Fruit fly (Drosophila melanogaster) whole organism, embryonic: ENCODE measurements around the gene crm.

Experiments used
- CG12219 ChIP-seq: fragments of 200-800 bp; sonication (Bioruptor generic); optimal IDR thresholded peaks from 3 replicates; lab custom pipeline; 2018; ENCODE audit warnings: missing biosample characterization, mild to moderate bottlenecking, missing genetic modification characterization
- CG13123 ChIP-seq: fragments of 200-800 bp; sonication (Bioruptor generic); optimal IDR thresholded peaks from 2 replicates; lab custom pipeline; 2016; ENCODE audit warnings: missing biosample characterization, missing genetic modification characterization
- CG13894 ChIP-seq: fragments of 200-800 bp; sonication (Bioruptor generic); optimal IDR thresholded peaks from 3 replicates; lab custom pipeline; 2018; ENCODE audit warnings: missing biosample characterization, mild to moderate bottlenecking, missing genetic modification characterization, moderate library complexity
- CG14710 ChIP-seq: fragments of 200-800 bp; sonication (Bioruptor generic); optimal IDR thresholded peaks from 3 replicates; lab custom pipeline; 2019; ENCODE audit warnings: missing biosample characterization, mild to moderate bottlenecking, missing genetic modification characterization, moderate library complexity
- CG14860 ChIP-seq: fragments of 200-800 bp; sonication (Bioruptor generic); IDR thresholded peaks from 3 replicates; pipeline ENCODE4 v1.3.6; 2022; ENCODE audit warnings: missing biosample characterization, missing genetic modification characterization; ENCODE audit not compliant: partially characterized antibody
- CG15514 ChIP-seq: fragments of 200-800 bp; sonication (Bioruptor generic); optimal IDR thresholded peaks from 3 replicates; lab custom pipeline; 2017; ENCODE audit warnings: missing biosample characterization, missing genetic modification characterization, mild to moderate bottlenecking, moderate library complexity, missing genetic modification reagents
- CG17186 ChIP-seq: fragments of 200-800 bp; sonication (Bioruptor generic); optimal IDR thresholded peaks from 3 replicates; lab custom pipeline; 2017; ENCODE audit warnings: missing biosample characterization, missing genetic modification reagents, missing genetic modification characterization
- CG18764 ChIP-seq: fragments of 200-800 bp; sonication (Bioruptor generic); optimal IDR thresholded peaks from 3 replicates; lab custom pipeline; 2016; ENCODE audit warnings: missing biosample characterization, missing genetic modification characterization
- CG2712 ChIP-seq: fragments of 200-800 bp; optimal IDR thresholded peaks from 3 replicates; lab custom pipeline; 2019; ENCODE audit warnings: missing biosample characterization, mild to moderate bottlenecking, missing genetic modification characterization, moderate library complexity
- CG30431 ChIP-seq: fragments of 200-800 bp; sonication (Bioruptor generic); optimal IDR thresholded peaks from 2 replicates; lab custom pipeline; 2017; ENCODE audit warnings: missing biosample characterization, missing genetic modification characterization
- CG3281 ChIP-seq: fragments of 200-800 bp; sonication (Bioruptor generic); optimal IDR thresholded peaks from 3 replicates; lab custom pipeline; 2017; ENCODE audit warnings: missing biosample characterization, mild to moderate bottlenecking, missing genetic modification characterization
- CG33213 ChIP-seq: fragments of 200-800 bp; sonication (Bioruptor generic); optimal IDR thresholded peaks from 3 replicates; lab custom pipeline; 2016; ENCODE audit warnings: missing biosample characterization, missing genetic modification characterization
- CG34376 ChIP-seq: fragments of 200-800 bp; sonication (Bioruptor generic); optimal IDR thresholded peaks from 2 replicates; lab custom pipeline; 2018; ENCODE audit warnings: missing biosample characterization, mild to moderate bottlenecking, missing genetic modification characterization
- CG4707 ChIP-seq: fragments of 200-800 bp; sonication (Bioruptor generic); optimal IDR thresholded peaks from 2 replicates; lab custom pipeline; 2018; ENCODE audit warnings: missing biosample characterization, mild to moderate bottlenecking, missing genetic modification characterization, moderate library complexity
- CG4730 ChIP-seq: fragments of 200-800 bp; sonication (Bioruptor generic); IDR thresholded peaks from 2 replicates; pipeline ENCODE4 v1.3.6; 2022; ENCODE audit warnings: missing biosample characterization, missing genetic modification characterization
- CG6689 ChIP-seq: fragments of 200-800 bp; sonication (Bioruptor generic); IDR thresholded peaks from 2 replicates; pipeline ENCODE4 v1.3.6; 2022; ENCODE audit warnings: missing biosample characterization, missing genetic modification characterization
- CG7372 ChIP-seq: fragments of 200-800 bp; sonication (Bioruptor generic); IDR thresholded peaks from 2 replicates; pipeline ENCODE4 v1.3.6; 2022; ENCODE audit warnings: missing biosample characterization, missing genetic modification characterization
- CG7556 ChIP-seq: fragments of 200-800 bp; sonication (Bioruptor generic); optimal IDR thresholded peaks from 2 replicates; lab custom pipeline; 2017; ENCODE audit warnings: missing biosample characterization, mild to moderate bottlenecking, missing genetic modification characterization
- CG8924 ChIP-seq: fragments of 200-800 bp; optimal IDR thresholded peaks from 3 replicates; lab custom pipeline; 2019; ENCODE audit warnings: missing biosample characterization, mild to moderate bottlenecking, missing genetic modification characterization, moderate library complexity
- D19B ChIP-seq: fragments of 200-800 bp; sonication (Bioruptor generic); optimal IDR thresholded peaks from 2 replicates; lab custom pipeline; 2017; ENCODE audit warnings: missing biosample characterization, mild to moderate bottlenecking, missing genetic modification characterization
- Dip3 ChIP-seq: fragments of 200-800 bp; sonication (Bioruptor generic); optimal IDR thresholded peaks from 3 replicates; lab custom pipeline; 2016; ENCODE audit warnings: missing biosample characterization, missing genetic modification characterization
- Dll ChIP-seq: fragments of 200-800 bp; sonication (Bioruptor generic); IDR thresholded peaks from 4 replicates; pipeline ENCODE4 v1.3.6; 2022; ENCODE audit warnings: missing biosample characterization, missing genetic modification characterization; ENCODE audit not compliant: partially characterized antibody
- Max ChIP-seq: fragments of 200-800 bp; sonication (Bioruptor generic); optimal IDR thresholded peaks from 2 replicates; lab custom pipeline; 2016; ENCODE audit warnings: missing biosample characterization, mild to moderate bottlenecking, missing genetic modification characterization
- Med ChIP-seq: fragments of 200-800 bp; sonication (Bioruptor generic); peaks from one replicate; lab custom pipeline; 2016; ENCODE audit warnings: missing biosample characterization, missing genetic modification characterization, mild to moderate bottlenecking, inconsistent platforms, moderate library complexity
- Nf-YC ChIP-seq: fragments of 200-800 bp; optimal IDR thresholded peaks from 3 replicates; lab custom pipeline; 2019; ENCODE audit warnings: missing biosample characterization, mild to moderate bottlenecking, missing genetic modification characterization, moderate library complexity
- Sry-β ChIP-seq: fragments of 200-800 bp; sonication (Bioruptor generic); optimal IDR thresholded peaks from 2 replicates; lab custom pipeline; 2018; ENCODE audit warnings: missing biosample characterization, mild to moderate bottlenecking, missing genetic modification characterization, moderate library complexity
- Xbp1 ChIP-seq: fragments of 200-800 bp; sonication (Bioruptor generic); optimal IDR thresholded peaks from 3 replicates; lab custom pipeline; 2016; ENCODE audit warnings: missing biosample characterization, mild to moderate bottlenecking, missing genetic modification characterization
- ap ChIP-seq: fragments of 200-800 bp; sonication (Bioruptor generic); IDR thresholded peaks from 2 replicates; pipeline ENCODE4 v1.3.6; 2022; ENCODE audit warnings: missing biosample characterization, missing genetic modification characterization
- ato ChIP-seq: fragments of 200-800 bp; sonication (Bioruptor generic); IDR thresholded peaks from 2 replicates; pipeline ENCODE4 v1.3.6; 2022; ENCODE audit warnings: missing biosample characterization, missing genetic modification characterization; ENCODE audit not compliant: partially characterized antibody
- cad ChIP-seq: fragments of >200 bp; optimal IDR thresholded peaks from 2 replicates; lab custom pipeline; 2017; ENCODE audit warnings: missing biosample characterization, missing genetic modification characterization
- cas ChIP-seq: fragments of 200-800 bp; sonication (Bioruptor generic); IDR thresholded peaks from 2 replicates; pipeline ENCODE4 v1.3.6; 2022; ENCODE audit warnings: missing biosample characterization, missing genetic modification characterization
- dpn ChIP-seq, 2 experiments: fragments of 200-800 bp; sonication (Bioruptor generic); optimal IDR thresholded peaks; 3 replicates each; lab custom pipeline; 2016; ENCODE audit warnings: missing biosample characterization in 2 of 2, missing genetic modification characterization in 2 of 2
- esg ChIP-seq: fragments of 200-800 bp; sonication (Bioruptor generic); conservative IDR thresholded peaks from 2 replicates; pipeline ENCODE4 v1.3.6; 2022; ENCODE audit warnings: missing biosample characterization, missing genetic modification characterization
- exex ChIP-seq: fragments of 200-800 bp; sonication (Bioruptor generic); optimal IDR thresholded peaks from 4 replicates; lab custom pipeline; 2018; ENCODE audit warnings: missing biosample characterization, mild to moderate bottlenecking, missing genetic modification characterization, moderate library complexity
- gsb ChIP-seq: fragments of 200-800 bp; sonication (Bioruptor generic); IDR thresholded peaks from 2 replicates; pipeline ENCODE4 v1.3.6; 2022; ENCODE audit warnings: missing biosample characterization, missing genetic modification characterization
- kay ChIP-seq: fragments of 200-800 bp; sonication (Bioruptor generic); optimal IDR thresholded peaks from 2 replicates; lab custom pipeline; 2016; ENCODE audit warnings: missing biosample characterization, missing genetic modification characterization
- klu ChIP-seq: fragments of 200-800 bp; sonication (Bioruptor generic); IDR thresholded peaks from 2 replicates; pipeline ENCODE4 v1.3.6; 2022; ENCODE audit warnings: missing biosample characterization, missing genetic modification characterization
- maf-S ChIP-seq: fragments of 200-800 bp; sonication (Bioruptor generic); optimal IDR thresholded peaks from 2 replicates; lab custom pipeline; 2016; ENCODE audit warnings: missing biosample characterization, missing genetic modification characterization
- mirr ChIP-seq: fragments of 200-800 bp; sonication (Bioruptor generic); optimal IDR thresholded peaks from 3 replicates; lab custom pipeline; 2018; ENCODE audit warnings: missing biosample characterization, mild to moderate bottlenecking, missing genetic modification characterization
- nerfin-1 ChIP-seq: fragments of 200-800 bp; sonication (Bioruptor generic); optimal IDR thresholded peaks from 3 replicates; lab custom pipeline; 2019; ENCODE audit warnings: missing biosample characterization, mild to moderate bottlenecking, missing genetic modification characterization, moderate library complexity
- nom ChIP-seq: fragments of 200-800 bp; sonication (Bioruptor generic); optimal IDR thresholded peaks from 2 replicates; lab custom pipeline; 2017; ENCODE audit warnings: missing biosample characterization, missing genetic modification characterization, mild to moderate bottlenecking, moderate library complexity, missing genetic modification reagents
- peb ChIP-seq: fragments of 200-800 bp; sonication (Bioruptor generic); IDR thresholded peaks from 2 replicates; pipeline ENCODE4 v1.3.6; 2022; ENCODE audit warnings: missing biosample characterization, missing genetic modification characterization
- pnt ChIP-seq: fragments of 200-800 bp; sonication (Bioruptor generic); optimal IDR thresholded peaks from 3 replicates; lab custom pipeline; 2016; ENCODE audit warnings: missing biosample characterization, missing genetic modification characterization
- repo ChIP-seq: fragments of 200-800 bp; sonication (Bioruptor generic); optimal IDR thresholded peaks from 2 replicates; lab custom pipeline; 2016; ENCODE audit warnings: missing biosample characterization, missing genetic modification characterization
- sd ChIP-seq: fragments of 200-800 bp; sonication (Bioruptor generic); optimal IDR thresholded peaks from 3 replicates; lab custom pipeline; 2018; ENCODE audit warnings: missing biosample characterization, mild to moderate bottlenecking, missing genetic modification characterization, moderate library complexity
- so ChIP-seq: fragments of 200-800 bp; sonication (Bioruptor generic); IDR thresholded peaks from 3 replicates; pipeline ENCODE4 v1.3.6; 2022; ENCODE audit warnings: missing biosample characterization, missing genetic modification characterization
- zen2 ChIP-seq: fragments of 200-800 bp; sonication (Bioruptor generic); IDR thresholded peaks from 3 replicates; pipeline ENCODE4 v1.3.6; 2022; ENCODE audit warnings: missing biosample characterization, missing genetic modification characterization; ENCODE audit not compliant: partially characterized antibody
- zfh2 ChIP-seq: fragments of 200-800 bp; sonication (Bioruptor generic); optimal IDR thresholded peaks from 2 replicates; lab custom pipeline; 2016; ENCODE audit warnings: missing biosample characterization, missing genetic modification characterization

crm gene

dm6 chrX:2787857-2788256 is 49.3 kb upstream of the crm start (continued):
- TF ChIP-seq mirr (GFP tag; lab: Kevin White, UChicago) (peak; percentile 86), CG4707 (GFP tag; lab: Kevin White, UChicago) (no peak), sd (tag; lab: Kevin White, UChicago) (peak; percentile 66), cas (GFP tag; lab: Robert Waterston, UW) (no peak), Dll (GFP tag; lab: Robert Waterston, UW) (no peak), CG34376 (GFP tag; lab: Kevin White, UChicago) (peak; percentile 54)

- TF ChIP-seq CG3281 (GFP tag; lab: Kevin White, UChicago) (peak; percentile 90), CG14860 (GFP tag; lab: Robert Waterston, UW) (0 out of 3 replicates have a peak, but pooled peaks have one; percentile 34), CG7372 (GFP tag; lab: Robert Waterston, UW) (peak; percentile 86), CG13123 (GFP tag; lab: Kevin White, UChicago) (peak; percentile 19), D19B (peak; percentile 65), cas (GFP tag; lab: Robert Waterston, UW) (0 out of 2 replicates have a peak, but pooled peaks have one; percentile 33), Max (GFP tag; lab: Kevin White, UChicago) (peak; percentile 78), maf-S (peak; percentile 52), Nf-YC (peak; percentile 63), Dip3 (peak; percentile 76), cad (GFP tag; lab: Kevin White, UChicago) (no peak), zfh2 (GFP tag; lab: Kevin White, UChicago) (peak; percentile 71), CG8924 (tag; lab: Kevin White, UChicago) (peak; percentile 85), zen2 (GFP tag; lab: Robert Waterston, UW) (no peak), CG30431 (peak; percentile 75), CG6689 (GFP tag; lab: Robert Waterston, UW) (peak; percentile 90), CG14710 (tag; lab: Kevin White, UChicago) (peak; percentile 70), pnt (GFP tag; lab: Kevin White, UChicago) (peak; percentile 77), exex (tag; lab: Kevin White, UChicago) (no peak), CG2712 (tag; lab: Kevin White, UChicago) (peak; percentile 86), Med (GFP tag; lab: Kevin White, UChicago) (peak; percentile 95), Sry-β (GFP tag; lab: Kevin White, UChicago) (no peak), nom (peak; percentile 81), CG7556 (GFP tag; lab: Kevin White, UChicago) (peak; percentile 89), Xbp1 (GFP tag; lab: Kevin White, UChicago) (peak; percentile 76), so (GFP tag; lab: Robert Waterston, UW) (peak; percentile 91; the same call in 2 of the 3 replicates), CG18764 (GFP tag; lab: Kevin White, UChicago) (peak; percentile 48), kay (GFP tag; lab: Kevin White, UChicago) (peak; percentile 64), CG4730 (peak; percentile 73), CG33213 (GFP tag; lab: Kevin White, UChicago) (peak; percentile 50), peb (peak; percentile 66; the same call in 1 of the 2 replicates), CG17186 (GFP tag; lab: Kevin White, UChicago) (peak; percentile 44), dpn (GFP tag; optimal IDR thresholded peaks at IDR 0.05; lab: Kevin White, UChicago) (peak; percentile 74 to 76), repo (GFP tag; lab: Kevin White, UChicago) (peak; percentile 58), CG15514 (GFP tag; lab: Kevin White, UChicago) (peak; percentile 68), klu (GFP tag; lab: Robert Waterston, UW) (peak; percentile 65; the same call in 1 of the 2 replicates), esg (GFP tag; lab: Robert Waterston, UW) (peak; percentile 87), nerfin-1 (tag; lab: Kevin White, UChicago) (peak; percentile 69), ap (GFP tag; lab: Robert Waterston, UW) (peak; percentile 59), ato (GFP tag; lab: Robert Waterston, UW) (no peak), CG12219 (GFP tag; lab: Kevin White, UChicago) (peak; percentile 80), CG13894 (tag; lab: Kevin White, UChicago) (peak; percentile 37), gsb (GFP tag; lab: Robert Waterston, UW) (peak; percentile 71)
Observed at dm6 chrX:2787267-2787666, 48.7 kb upstream of the crm start.
